Worm (Caenorhabditis elegans) whole organism, mixed stage, embryonic: ENCODE data around the gene B0303.14.

Experiments used
- ceh-39 ChIP-seq: fragments of 150-350 bp; optimal IDR thresholded peaks from 2 replicates; lab custom pipeline; 2014; ENCODE audit warnings: missing biosample characterization, missing genetic modification characterization
- ceh-83 ChIP-seq: fragments of 200-800 bp; sonication (Bioruptor generic); optimal IDR thresholded peaks from 2 replicates; lab custom pipeline; 2018; ENCODE audit warnings: mild to moderate bottlenecking, missing genetic modification characterization, missing compliant biosample characterization
- nhr-76 ChIP-seq: sonication (generic microtip); optimal IDR thresholded peaks from 2 replicates; lab custom pipeline; 2017; ENCODE audit warnings: missing biosample characterization, missing genetic modification characterization
- snpc-4 ChIP-seq: fragments of 150-350 bp; optimal IDR thresholded peaks from 2 replicates; lab custom pipeline; 2014; ENCODE audit warnings: missing biosample characterization, missing genetic modification characterization

DNA sequence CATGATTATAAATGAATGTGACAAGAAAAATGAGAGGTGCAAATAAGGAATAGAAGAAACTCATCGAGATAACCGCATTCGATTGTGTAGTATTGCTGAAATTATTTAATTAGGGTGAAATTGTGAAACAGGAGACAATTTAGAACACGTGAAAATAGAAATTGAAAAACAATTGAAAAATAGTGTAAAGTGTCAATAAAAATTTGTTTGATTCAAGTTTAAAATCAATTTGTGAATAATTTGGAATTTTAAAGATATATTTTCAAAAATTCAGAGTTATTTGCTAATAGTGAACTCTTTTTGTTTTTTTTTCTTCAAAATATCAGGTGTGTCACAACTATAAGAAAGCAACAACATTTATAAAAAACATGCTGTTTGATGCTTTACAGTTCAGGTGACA lies 15.3 kb upstream of the B0303.14 start, which contains the start of gene ZK370.4:
- no peak for TF ChIP-seq snpc-4 (tag; lab: Kevin White, UChicago)
- no peak for TF ChIP-seq nhr-76 (tag; lab: Kevin White, UChicago)
- TF ChIP-seq ceh-39 (tag; lab: Kevin White, UChicago) = no peak
- no peak for TF ChIP-seq ceh-83 (GFP tag; lab: Kevin White, UChicago)
